Fruit fly (Drosophila melanogaster) Kc167 (cell line): ENCODE measurements around the gene TBC1D5.

Source experiments
- Myc ChIP-seq: fragments of >200 bp; optimal IDR thresholded peaks from 2 replicates; lab custom pipeline; 2017; ENCODE audit warnings: missing external identifiers
- Sin3A ChIP-seq: fragments of >200 bp; optimal IDR thresholded peaks from 2 replicates; lab custom pipeline; 2018; ENCODE audit warnings: missing external identifiers
- h ChIP-seq: fragments of >200 bp; optimal IDR thresholded peaks from 3 replicates; lab custom pipeline; 2018; ENCODE audit warnings: missing external identifiers
- insv ChIP-seq: fragments of >200 bp; optimal IDR thresholded peaks from 3 replicates; lab custom pipeline; 2018; ENCODE audit warnings: missing external identifiers
- psq ChIP-seq: fragments of >200 bp; optimal IDR thresholded peaks from 2 replicates; lab custom pipeline; 2017; ENCODE audit warnings: missing external identifiers
- ttk ChIP-seq: sonication (Bioruptor generic); optimal IDR thresholded peaks from 2 replicates; lab custom pipeline; 2017; ENCODE audit warnings: missing external identifiers

Gene TBC1D5

DNA sequence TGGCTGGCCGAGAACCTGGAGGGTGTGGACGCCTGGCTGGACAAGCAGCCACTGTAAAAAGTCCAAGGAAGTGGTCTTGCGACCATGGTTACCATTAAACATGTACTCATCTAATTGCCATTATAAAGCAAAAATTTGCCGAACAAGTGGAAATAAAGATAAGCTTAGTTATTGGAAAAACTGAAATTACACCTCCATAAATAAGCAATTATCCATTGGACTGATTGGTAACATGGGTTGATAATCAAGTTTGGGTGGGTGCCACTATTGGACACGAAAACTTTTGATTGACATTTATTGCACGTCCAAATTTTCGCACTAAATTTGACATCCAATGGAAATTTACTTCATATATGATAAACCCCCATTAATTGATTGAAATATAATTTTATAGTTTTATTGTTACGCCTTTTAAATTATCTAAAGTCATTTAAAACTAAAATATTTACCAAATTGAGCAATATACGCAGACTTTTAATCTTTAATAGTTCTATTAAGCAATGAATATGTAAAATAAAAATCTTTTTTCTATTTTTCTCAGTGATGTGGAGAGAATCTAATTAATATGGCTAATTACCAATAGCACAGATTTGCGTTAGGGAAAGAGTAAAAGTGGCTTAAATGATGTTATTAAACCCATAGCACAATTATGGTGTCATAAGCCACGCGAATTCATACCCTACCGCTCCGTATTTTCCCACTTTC, 26.5 kb upstream of the TBC1D5 start, which contains the start of gene CG8774:
CG8774 (plus strand) TSS at position 655 of the 705 bp plus-strand sequence.
- no peak for TF ChIP-seq ttk

DNA sequence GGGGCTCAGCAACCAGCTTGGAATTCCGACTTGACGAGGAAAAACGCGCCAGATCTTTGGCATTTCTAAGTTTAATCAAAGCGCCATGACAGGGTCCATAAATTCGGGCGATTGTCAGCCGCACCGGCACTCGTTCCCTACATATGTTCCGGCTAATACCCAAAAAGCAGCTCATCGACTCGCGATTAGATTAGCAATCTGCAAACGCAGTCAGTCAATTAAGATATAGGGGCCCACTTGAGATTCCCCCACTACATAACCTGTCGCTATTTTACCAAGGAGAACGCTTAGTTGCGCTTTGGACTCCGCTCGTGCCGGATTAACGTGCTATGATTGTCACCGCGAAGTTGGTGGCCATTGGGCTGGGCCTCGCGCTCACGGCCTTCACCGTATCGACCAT, 22.6 kb upstream of the TBC1D5 start, which contains the start of gene CG8773:
CG8773 (plus strand) TSS at position 288 of the 400 bp plus-strand sequence.
- TF ChIP-seq ttk (no peak), h (lab: Kevin White, UChicago) (no peak), insv (no peak), Myc (lab: Kevin White, UChicago) (no peak), psq (no peak), Sin3A (lab: Kevin White, UChicago) (no peak)

DNA sequence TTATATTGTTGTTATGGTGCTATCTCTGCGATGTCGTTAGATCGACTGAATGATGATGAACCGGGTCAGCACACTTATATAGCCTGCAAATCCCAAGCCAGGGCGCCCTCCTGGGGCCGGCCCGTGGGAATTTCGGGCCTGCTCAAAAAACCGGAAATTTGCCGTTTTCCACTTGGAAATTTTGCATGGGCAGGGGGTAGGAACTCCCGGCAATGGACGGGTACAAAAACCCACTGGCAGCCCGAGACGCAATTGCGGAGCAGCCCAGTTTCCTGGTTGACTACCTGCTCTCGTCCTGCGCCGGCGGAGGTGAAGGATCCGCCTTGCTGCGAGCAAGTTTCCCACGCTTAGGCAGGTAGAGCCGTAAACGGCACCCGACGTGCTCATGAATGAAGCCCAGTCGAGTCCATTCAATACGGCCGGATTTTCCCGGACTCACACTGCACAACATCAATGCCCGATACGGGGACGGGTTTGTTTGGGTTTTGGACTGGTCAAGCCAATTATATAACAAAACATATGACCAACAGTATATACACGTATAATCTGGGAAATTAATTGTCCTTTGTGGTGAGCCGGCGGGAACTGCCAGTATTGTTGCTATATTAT, 21.4 kb upstream of the TBC1D5 start, which contains the start of gene wntD:
wntD (minus strand) TSS at position 51 of the 609 bp plus-strand sequence.
- TF ChIP-seq psq = no peak
- TF ChIP-seq h (lab: Kevin White, UChicago) = no peak
- TF ChIP-seq ttk = no peak
- TF ChIP-seq Sin3A (lab: Kevin White, UChicago) = no peak

DNA sequence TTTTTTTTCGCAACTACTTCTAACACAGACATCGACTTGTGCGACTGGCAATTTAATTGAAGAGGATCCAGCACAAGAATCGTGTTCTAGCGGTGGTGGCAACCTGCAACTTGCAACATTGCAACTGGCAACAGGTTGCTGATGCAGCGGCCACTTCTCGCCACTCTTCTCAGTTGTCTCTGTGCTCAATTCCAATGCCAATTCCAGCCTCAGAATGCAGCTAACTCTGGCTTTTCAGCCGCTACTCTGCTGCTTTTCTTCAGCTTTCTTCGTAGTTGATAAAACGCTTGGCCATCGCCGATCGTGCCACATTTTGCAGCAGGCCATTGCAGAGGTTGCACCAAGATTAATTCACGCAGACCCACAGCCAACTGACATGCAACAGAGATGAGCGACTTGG, 18.5 kb upstream of the TBC1D5 start, which contains the start of gene Osi22:
Osi22 (plus strand) TSS at position 301 of the 400 bp plus-strand sequence.
- TF ChIP-seq h (lab: Kevin White, UChicago) = no peak
- TF ChIP-seq insv = no peak
- TF ChIP-seq Sin3A (lab: Kevin White, UChicago) = no peak
- TF ChIP-seq psq = no peak
- no peak for TF ChIP-seq Myc (lab: Kevin White, UChicago)
- no peak for TF ChIP-seq ttk

DNA sequence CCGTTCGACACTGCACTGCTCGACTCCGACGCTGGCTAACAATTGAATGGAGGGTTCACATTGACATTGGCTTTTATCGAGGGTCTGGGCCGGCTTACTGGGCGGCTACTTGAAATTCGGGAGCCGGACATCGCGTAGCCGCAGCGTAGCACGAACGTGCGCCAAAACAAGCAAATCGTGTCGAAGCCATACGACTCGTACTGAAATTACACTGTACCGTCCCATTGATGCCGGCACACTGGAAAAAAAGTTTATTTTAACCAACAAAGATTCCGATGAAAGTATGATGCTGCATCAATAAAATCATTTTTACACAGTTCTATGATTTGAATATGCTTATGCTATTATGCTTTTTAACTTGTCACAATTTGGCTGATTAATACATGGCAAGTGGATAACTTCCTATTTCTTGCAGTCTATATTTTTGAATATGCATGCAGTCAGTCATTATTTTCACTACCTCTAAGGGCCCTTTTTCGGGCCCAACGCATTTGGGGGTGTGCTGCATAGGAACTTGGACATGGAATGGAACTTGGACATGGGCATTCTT, 17.0 kb upstream of the TBC1D5 start, which contains the start of gene apn:
apn (minus strand) TSS at position 51 of the 550 bp plus-strand sequence.
- TF ChIP-seq Sin3A (lab: Kevin White, UChicago) (no peak), ttk (no peak), Myc (lab: Kevin White, UChicago) (no peak), h (lab: Kevin White, UChicago) (no peak), psq (no peak), insv (no peak)

DNA sequence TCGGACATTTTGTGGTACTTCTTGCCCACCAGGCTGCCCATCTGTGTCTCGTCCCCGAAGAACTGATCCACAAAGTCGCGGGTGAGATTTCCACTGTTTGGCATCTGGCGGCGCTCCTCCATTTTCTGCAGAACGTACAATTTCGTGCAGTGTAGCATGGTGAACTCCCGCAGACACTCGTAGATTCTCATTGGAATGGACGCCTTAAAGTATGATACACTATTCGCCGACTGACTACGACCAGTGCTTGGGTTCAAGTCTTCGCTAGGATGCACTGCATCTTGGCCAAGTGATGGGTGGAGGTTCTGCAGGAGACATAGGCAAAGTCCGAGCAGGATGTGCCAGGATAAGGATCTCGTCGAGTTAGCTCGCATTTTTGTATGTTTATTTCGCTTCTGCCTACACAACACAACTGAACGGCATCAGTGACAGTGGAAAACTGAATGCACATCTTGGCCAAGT, 14.3 kb upstream of the TBC1D5 start, which contains the start of gene CG15888:
CG15888 (minus strand) TSS at position 412 of the 462 bp plus-strand sequence.
- TF ChIP-seq insv (no peak), h (lab: Kevin White, UChicago) (no peak), psq (no peak), Myc (lab: Kevin White, UChicago) (no peak), Sin3A (lab: Kevin White, UChicago) (no peak), ttk (no peak)

DNA sequence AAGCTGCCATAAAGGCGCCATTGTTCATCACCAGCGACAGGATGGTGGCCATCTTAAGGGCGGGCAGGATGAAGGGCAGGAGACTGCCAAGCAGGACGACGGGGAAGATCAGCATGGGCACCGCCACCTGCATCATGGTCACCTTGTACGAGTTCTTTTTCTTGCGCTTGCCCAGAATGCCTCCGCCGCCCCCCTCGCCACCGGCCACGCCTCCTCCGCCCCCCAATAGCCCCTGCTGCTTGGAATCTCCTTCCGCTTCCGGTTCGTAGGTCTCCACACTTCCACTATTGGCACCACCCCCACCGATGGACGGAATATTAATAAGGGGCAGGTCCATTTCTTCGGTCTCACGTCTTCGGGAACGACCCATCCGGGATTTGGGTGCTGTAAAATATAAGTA, 13.3 kb upstream of the TBC1D5 start:
- TF ChIP-seq Sin3A (lab: Kevin White, UChicago) (no peak), insv (no peak), h (lab: Kevin White, UChicago) (no peak)

DNA sequence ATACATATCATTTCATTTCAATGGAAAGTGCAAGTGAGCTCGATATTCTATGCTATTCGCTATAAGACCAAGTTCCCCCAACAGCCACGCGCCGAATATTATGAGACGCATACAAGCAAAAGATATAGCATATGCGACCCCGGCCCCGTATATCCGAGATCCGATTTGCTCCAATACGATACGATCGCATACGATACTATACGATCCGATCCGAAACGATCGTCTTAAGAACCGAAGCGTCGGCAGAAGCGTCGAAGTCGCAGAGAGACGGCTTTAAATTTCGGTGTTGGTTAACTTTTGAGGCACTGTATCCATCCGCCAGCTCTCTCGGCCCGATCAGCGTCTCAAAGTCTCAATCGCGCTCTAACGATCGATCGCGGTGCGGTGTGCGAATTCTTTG, 7.6 kb upstream of the TBC1D5 start, which contains the start of gene CG8630:
CG8630 (plus strand) TSS at position 303 of the 400 bp plus-strand sequence.
- no peak for TF ChIP-seq insv
- TF ChIP-seq Myc (lab: Kevin White, UChicago) = no peak
- TF ChIP-seq ttk = no peak
- TF ChIP-seq h (lab: Kevin White, UChicago) = no peak
- TF ChIP-seq psq = no peak
- no peak for TF ChIP-seq Sin3A (lab: Kevin White, UChicago)

DNA sequence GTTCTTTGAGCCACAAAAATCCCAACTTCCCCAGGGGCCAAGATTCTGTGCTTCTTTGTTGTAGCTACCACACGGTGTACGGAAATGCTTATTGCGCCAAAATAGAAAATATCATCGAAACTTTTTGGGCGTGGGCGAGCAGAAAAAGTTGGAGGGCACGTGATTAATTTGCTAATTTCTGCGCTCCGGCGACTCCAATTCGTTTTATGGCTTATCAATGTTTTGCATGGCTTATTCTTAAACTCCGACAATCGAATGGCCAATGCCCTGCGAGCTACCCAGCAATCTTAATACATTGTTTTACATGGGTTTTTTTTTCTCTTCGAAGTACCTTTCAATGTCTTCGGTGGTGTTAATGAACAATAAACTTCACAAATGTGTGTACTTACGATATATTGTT, 3.7 kb upstream of the TBC1D5 start:
- TF ChIP-seq Myc (lab: Kevin White, UChicago) (no peak), psq (no peak), h (lab: Kevin White, UChicago) (no peak), Sin3A (lab: Kevin White, UChicago) (no peak), ttk (no peak), insv (no peak)

DNA sequence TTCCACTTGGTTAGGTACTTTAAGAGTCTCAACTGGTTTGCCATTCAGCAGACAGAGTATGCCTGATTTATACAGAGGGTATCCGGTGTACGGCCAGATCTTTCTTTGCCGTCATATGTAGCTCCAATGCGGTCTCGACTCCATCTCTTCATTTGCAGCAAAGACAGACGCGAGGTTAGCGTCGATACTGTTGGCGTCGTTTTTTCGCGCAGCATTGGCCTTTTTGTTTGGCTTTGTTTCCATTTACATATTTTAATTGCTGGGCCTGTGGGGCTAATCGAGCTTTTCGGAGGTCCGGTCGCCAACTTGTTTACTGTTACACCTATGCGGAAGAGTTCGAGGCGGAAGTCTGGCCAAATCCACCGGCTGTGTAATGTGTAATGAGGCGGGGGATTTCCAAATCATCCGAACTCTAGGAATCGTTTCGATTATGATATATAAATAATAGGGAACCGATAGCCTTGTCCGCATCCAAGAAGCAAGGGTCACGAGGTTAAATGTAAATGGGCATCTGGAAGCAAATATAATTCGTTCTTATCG, 2.5 kb upstream of the TBC1D5 start:
- no peak for TF ChIP-seq Sin3A (lab: Kevin White, UChicago)

DNA sequence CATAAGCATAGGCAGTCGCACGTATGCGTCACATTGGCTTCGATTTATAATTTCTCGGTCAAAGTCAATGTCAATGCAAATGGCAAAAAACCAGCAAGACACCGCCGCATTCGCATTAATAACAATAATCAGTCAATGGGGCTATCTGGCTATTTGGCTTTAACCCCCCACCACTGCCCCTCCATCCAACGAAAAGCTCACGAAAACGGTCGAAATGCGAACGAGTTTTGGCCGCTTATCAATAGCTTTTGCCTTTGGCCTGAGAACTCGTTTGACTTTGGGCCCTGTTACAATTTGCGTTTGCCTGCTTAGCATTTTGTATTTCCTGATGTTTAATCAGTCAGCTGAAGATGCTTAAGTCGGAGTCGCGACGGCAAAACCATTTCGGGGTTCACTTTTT, 1.7 kb upstream of the TBC1D5 start:
- TF ChIP-seq Myc (lab: Kevin White, UChicago) (no peak), ttk (no peak)

DNA sequence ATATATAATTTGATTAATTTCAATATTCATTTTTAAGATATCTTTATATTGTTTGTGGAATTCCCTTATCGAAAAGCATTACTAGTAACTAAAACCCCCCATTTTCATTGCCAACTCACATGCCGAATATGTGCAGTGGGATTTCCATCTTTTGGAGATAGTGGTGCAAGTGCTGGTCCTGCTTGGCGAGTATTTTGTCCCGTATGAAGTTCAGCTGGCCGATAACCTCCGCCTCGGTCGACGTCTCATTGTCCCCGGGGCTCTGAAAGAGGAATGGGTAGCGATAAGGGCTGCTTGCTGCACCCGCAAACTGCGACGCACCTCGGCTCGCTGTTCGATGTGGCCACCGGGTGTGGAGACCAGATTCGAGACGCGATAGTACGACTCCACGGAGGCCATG, 1.2 kb downstream of the TBC1D5 start:
- TF ChIP-seq Myc (lab: Kevin White, UChicago) (no peak), psq (no peak), Sin3A (lab: Kevin White, UChicago) (no peak), insv (no peak), h (lab: Kevin White, UChicago) (no peak), ttk (no peak)
